Fruit fly (Drosophila melanogaster): ENCODE data around the gene Strump.

Strump gene

dm6 chr3L:16160073-16160398 is 38.2 kb downstream of the Strump start (continued):
- TF ChIP-seq nerfin-1 (tag; optimal IDR thresholded peaks at IDR 0.05) (no peak), CG1602 (GFP tag; optimal IDR thresholded peaks at IDR 0.05) (no peak), CG32532 (GFP tag; IDR thresholded peaks at IDR 0.05) (no peak), cas (GFP tag; IDR thresholded peaks at IDR 0.05) (no peak), eyg (GFP tag; optimal IDR thresholded peaks at IDR 0.05) (no peak), Sox100B (GFP tag; optimal IDR thresholded peaks at IDR 0.05) (no peak), oc (tag; optimal IDR thresholded peaks at IDR 0.05) (no peak), pnt (GFP tag; optimal IDR thresholded peaks at IDR 0.05) (no peak), crol (GFP tag; IDR thresholded peaks at IDR 0.05) (no peak), gsb (GFP tag; IDR thresholded peaks at IDR 0.05) (no peak), danr (GFP tag; IDR thresholded peaks at IDR 0.05) (no peak), Dp (GFP tag; optimal IDR thresholded peaks at IDR 0.05) (no peak), Chrac-16 (GFP tag; optimal IDR thresholded peaks at IDR 0.05) (no peak), Nf-YC (tag; optimal IDR thresholded peaks at IDR 0.05) (no peak), crp (GFP tag; optimal IDR thresholded peaks at IDR 0.05) (no peak), usp (GFP tag; optimal IDR thresholded peaks at IDR 0.05) (no peak), TFAM (GFP tag; optimal IDR thresholded peaks at IDR 0.05) (no peak), CG17385 (GFP tag; optimal IDR thresholded peaks at IDR 0.05) (peak; percentile 4), inv (GFP tag; IDR thresholded peaks at IDR 0.05; ENCODE audit: partially characterized antibody) (no peak), CG6254 (GFP tag; optimal IDR thresholded peaks at IDR 0.05) (no peak), CG13296 (GFP tag; optimal IDR thresholded peaks at IDR 0.05) (no peak), Pdp1 (GFP tag; optimal IDR thresholded peaks at IDR 0.05) (peak in 1 of 2 experiments; percentile 7), Aef1 (GFP tag; IDR thresholded peaks at IDR 0.05) (no peak), Optix (GFP tag; IDR thresholded peaks at IDR 0.05) (no peak), dimm (GFP tag; IDR thresholded peaks at IDR 0.05) (no peak), CG18599 (GFP tag; optimal IDR thresholded peaks at IDR 0.05) (peak; percentile 70), rib (GFP tag; IDR thresholded peaks at IDR 0.05) (no peak), Dad (GFP tag; optimal IDR thresholded peaks at IDR 0.05) (no peak), ash1 (GFP tag; optimal IDR thresholded peaks at IDR 0.05) (no peak), CG2120 (GFP tag; optimal IDR thresholded peaks at IDR 0.05) (peak; percentile 78), corto (GFP tag; optimal IDR thresholded peaks at IDR 0.05) (no peak), CG10462 (GFP tag; optimal IDR thresholded peaks at IDR 0.05) (no peak), Asciz (GFP tag; optimal IDR thresholded peaks at IDR 0.05) (no peak), CG7786 (GFP tag; optimal IDR thresholded peaks at IDR 0.05) (no peak), tio (GFP tag; optimal IDR thresholded peaks at IDR 0.05) (peak; percentile 29), CG17186 (GFP tag; optimal IDR thresholded peaks at IDR 0.05) (no peak), CG10267 (tag; optimal IDR thresholded peaks at IDR 0.05) (no peak), Abd-B (GFP tag; optimal IDR thresholded peaks at IDR 0.05) (no peak), luna (GFP tag; optimal IDR thresholded peaks at IDR 0.05) (no peak), CG18619 (GFP tag; optimal IDR thresholded peaks at IDR 0.05) (peak; percentile 18), ato (GFP tag; IDR thresholded peaks at IDR 0.05; ENCODE audit: partially characterized antibody) (no peak), CG32772 (GFP tag; IDR thresholded peaks at IDR 0.05) (no peak), Six4 (GFP tag; optimal IDR thresholded peaks at IDR 0.05) (no peak), Hr39 (optimal IDR thresholded peaks at IDR 0.05) (no peak), CG4328 (GFP tag; optimal IDR thresholded peaks at IDR 0.05) (no peak), aop (GFP tag; IDR thresholded peaks at IDR 0.05) (no peak), CG4360 (GFP tag; IDR thresholded peaks at IDR 0.05) (no peak), CG1832 (GFP tag; optimal IDR thresholded peaks at IDR 0.05) (no peak), CG17328 (GFP tag; IDR thresholded peaks at IDR 0.05) (no peak), onecut (GFP tag; IDR thresholded peaks at IDR 0.05) (no peak), cg (GFP tag; optimal IDR thresholded peaks at IDR 0.05) (no peak), CG1529 (GFP tag; optimal IDR thresholded peaks at IDR 0.05) (no peak), Neu2 (GFP tag; optimal IDR thresholded peaks at IDR 0.05; ENCODE audit: borderline replicate concordance) (no peak)
